Worm (Caenorhabditis elegans) whole organism, L4 larva: ENCODE data around the gene pqn-27.

Experiments used
- F44E2.7 ChIP-seq: fragments of 200-800 bp; sonication (Bioruptor generic); IDR thresholded peaks from 2 replicates; pipeline ENCODE4 v2.1.2; 2022; ENCODE audit warnings: missing genetic modification characterization, missing compliant biosample characterization
- F49E8.2 ChIP-seq: sonication (generic microtip); optimal IDR thresholded peaks from 2 replicates; lab custom pipeline; 2016; ENCODE audit warnings: missing compliant biosample characterization, mild to moderate bottlenecking, missing genetic modification characterization, borderline replicate concordance
- R02D3.7 ChIP-seq: fragments of 150-350 bp; sonication (generic microtip); optimal IDR thresholded peaks from 3 replicates; lab custom pipeline; 2014; ENCODE audit warnings: missing biosample characterization, missing genetic modification characterization
- T26A8.4 ChIP-seq: fragments of 200-800 bp; sonication (Bioruptor generic); IDR thresholded peaks from 2 replicates; pipeline ENCODE4 v1.3.6; 2022; ENCODE audit warnings: missing genetic modification characterization, missing compliant biosample characterization
- Y48G9A.11 ChIP-seq: fragments of 200-800 bp; sonication (Bioruptor generic); IDR thresholded peaks from 2 replicates; pipeline ENCODE4 v1.3.6; 2022; ENCODE audit warnings: missing genetic modification reagents, missing genetic modification characterization, missing compliant biosample characterization
- Y5F2A.4 ChIP-seq: fragments of 200-800 bp; sonication (Bioruptor generic); optimal IDR thresholded peaks from 2 replicates; lab custom pipeline; 2018; ENCODE audit warnings: mild to moderate bottlenecking, missing genetic modification characterization, missing compliant biosample characterization
- ZK337.2 ChIP-seq: fragments of 200-800 bp; sonication (Bioruptor generic); IDR thresholded peaks from 2 replicates; pipeline ENCODE4 v1.3.6; 2022; ENCODE audit warnings: missing genetic modification reagents, missing genetic modification characterization, missing compliant biosample characterization
- aha-1 ChIP-seq: fragments of 150-350 bp; peaks from one replicate; lab custom pipeline; 2014; ENCODE audit warnings: missing biosample characterization, missing genetic modification characterization
- arid-1 ChIP-seq: fragments of 200-800 bp; sonication (Bioruptor generic); conservative IDR thresholded peaks from 2 replicates; pipeline ENCODE4 v1.3.6; 2022; ENCODE audit warnings: missing genetic modification reagents, missing genetic modification characterization, missing compliant biosample characterization
- ceh-32 ChIP-seq: sonication (generic microtip); optimal IDR thresholded peaks from 2 replicates; lab custom pipeline; 2016; ENCODE audit warnings: mild to moderate bottlenecking, missing genetic modification characterization, missing compliant biosample characterization; ENCODE audit not compliant: poor library complexity
- ceh-62 ChIP-seq: sonication (generic microtip); optimal IDR thresholded peaks from 2 replicates; lab custom pipeline; 2017; ENCODE audit warnings: missing biosample characterization, missing genetic modification characterization
- ces-1 ChIP-seq: fragments of 150-350 bp; sonication (generic microtip); optimal IDR thresholded peaks from 4 replicates; lab custom pipeline; 2014; ENCODE audit warnings: missing biosample characterization, missing genetic modification reagents, missing genetic modification characterization
- cey-2 ChIP-seq: sonication (generic microtip); optimal IDR thresholded peaks from 3 replicates; lab custom pipeline; 2017; ENCODE audit warnings: missing genetic modification characterization, mild to moderate bottlenecking, missing compliant biosample characterization, antibody characterized with exemption, borderline replicate concordance; ENCODE audit not compliant: insufficient read depth
- ctbp-1 ChIP-seq: fragments of 200-800 bp; sonication (Bioruptor generic); IDR thresholded peaks from 2 replicates; pipeline ENCODE4 v1.3.6; 2022; ENCODE audit warnings: missing genetic modification reagents, missing genetic modification characterization, missing compliant biosample characterization
- daf-12 ChIP-seq: fragments of 150-350 bp; optimal IDR thresholded peaks from 2 replicates; lab custom pipeline; 2014; ENCODE audit warnings: missing biosample characterization, missing genetic modification reagents, missing genetic modification characterization
- daf-16 ChIP-seq, 3 experiments: sonication (generic microtip); optimal IDR thresholded peaks; 2 replicates each; lab custom pipeline; 2016 to 2017; ENCODE audit warnings: missing genetic modification characterization in 3 of 3, missing genetic modification reagents in 3 of 3, mild to moderate bottlenecking in 2 of 3, missing compliant biosample characterization in 2 of 3, missing biosample characterization in 1 of 3, moderate library complexity in 1 of 3
- daf-19 ChIP-seq: fragments of 200-800 bp; sonication (Bioruptor generic); conservative IDR thresholded peaks from 2 replicates; pipeline ENCODE4 v1.3.6; 2022; ENCODE audit warnings: missing genetic modification characterization, missing compliant biosample characterization
- dmd-8 ChIP-seq: fragments of 200-800 bp; sonication (Bioruptor generic); IDR thresholded peaks from 2 replicates; pipeline ENCODE4 v1.3.6; 2022; ENCODE audit warnings: missing genetic modification characterization, missing compliant biosample characterization
- dmd-9 ChIP-seq: fragments of 200-800 bp; sonication (Bioruptor generic); IDR thresholded peaks from 2 replicates; pipeline ENCODE4 v1.3.6; 2022; ENCODE audit warnings: missing genetic modification reagents, missing genetic modification characterization, missing compliant biosample characterization
- egl-27 ChIP-seq: sonication (generic microtip); optimal IDR thresholded peaks from 3 replicates; lab custom pipeline; 2017; ENCODE audit warnings: missing biosample characterization, missing genetic modification reagents, missing genetic modification characterization
- fkh-10 ChIP-seq: fragments of 150-350 bp; optimal IDR thresholded peaks from 2 replicates; lab custom pipeline; 2014; ENCODE audit warnings: missing biosample characterization, missing genetic modification reagents, missing genetic modification characterization
- fos-1 ChIP-seq: fragments of 150-350 bp; optimal IDR thresholded peaks from 2 replicates; lab custom pipeline; 2014; ENCODE audit warnings: missing biosample characterization, missing genetic modification characterization
- gei-8 ChIP-seq: fragments of 200-800 bp; sonication (Bioruptor generic); optimal IDR thresholded peaks from 2 replicates; lab custom pipeline; 2018; ENCODE audit warnings: mild to moderate bottlenecking, missing genetic modification characterization, missing compliant biosample characterization
- hlh-11 ChIP-seq: fragments of 200-800 bp; sonication (Bioruptor generic); optimal IDR thresholded peaks from 2 replicates; lab custom pipeline; 2018; ENCODE audit warnings: mild to moderate bottlenecking, missing genetic modification characterization, missing compliant biosample characterization
- hlh-30 ChIP-seq: sonication (generic microtip); optimal IDR thresholded peaks from 2 replicates; lab custom pipeline; 2017; ENCODE audit warnings: antibody characterized with exemption, mild to moderate bottlenecking, missing genetic modification characterization, missing compliant biosample characterization; ENCODE audit not compliant: insufficient read depth
- lim-7 ChIP-seq: fragments of 200-800 bp; sonication (Bioruptor generic); IDR thresholded peaks from 2 replicates; pipeline ENCODE4 v1.3.6; 2022; ENCODE audit warnings: missing genetic modification characterization, missing compliant biosample characterization
- lin-39 ChIP-seq: fragments of 150-350 bp; optimal IDR thresholded peaks from 2 replicates; lab custom pipeline; 2014; ENCODE audit warnings: missing biosample characterization, missing genetic modification reagents, missing genetic modification characterization
- lsy-2 ChIP-seq, 2 experiments: fragments of 150-350 bp in 1 of 2; sonication (generic microtip) in 1 of 2; optimal IDR thresholded peaks; 2 replicates each; lab custom pipeline; 2014 to 2017; ENCODE audit warnings: missing biosample characterization in 2 of 2, missing genetic modification characterization in 2 of 2
- madf-5 ChIP-seq, 2 experiments: fragments of 200-800 bp; sonication (Bioruptor generic); IDR thresholded peaks; 2 replicates each; pipeline ENCODE4 v1.3.6; 2022; ENCODE audit warnings: missing compliant biosample characterization in 2 of 2, missing genetic modification characterization in 2 of 2
- mep-1 ChIP-seq: fragments of 150-350 bp; sonication (generic microtip); optimal IDR thresholded peaks from 3 replicates; lab custom pipeline; 2014; ENCODE audit warnings: missing biosample characterization, missing genetic modification characterization
- mes-2 ChIP-seq: sonication (generic microtip); optimal IDR thresholded peaks from 2 replicates; lab custom pipeline; 2016; ENCODE audit warnings: missing genotype, mild to moderate bottlenecking, missing genetic modification characterization, missing compliant biosample characterization; ENCODE audit not compliant: poor library complexity, severe bottlenecking
- mxl-3 ChIP-seq: fragments of 200-800 bp; sonication (Bioruptor generic); optimal IDR thresholded peaks from 2 replicates; lab custom pipeline; 2018; ENCODE audit warnings: mild to moderate bottlenecking, missing genetic modification characterization, missing compliant biosample characterization
- nhr-10 ChIP-seq: fragments of 150-350 bp; optimal IDR thresholded peaks from 2 replicates; lab custom pipeline; 2014; ENCODE audit warnings: missing biosample characterization, missing genetic modification characterization
- nhr-102 ChIP-seq: sonication (generic microtip); optimal IDR thresholded peaks from 2 replicates; lab custom pipeline; 2016; ENCODE audit warnings: mild to moderate bottlenecking, missing genetic modification characterization, moderate library complexity, missing compliant biosample characterization
- nhr-11 ChIP-seq: fragments of 150-350 bp; optimal IDR thresholded peaks from 2 replicates; lab custom pipeline; 2014; ENCODE audit warnings: missing biosample characterization, missing genetic modification characterization
- nhr-111 ChIP-seq: fragments of 200-800 bp; sonication (Bioruptor generic); optimal IDR thresholded peaks from 2 replicates; lab custom pipeline; 2018; ENCODE audit warnings: mild to moderate bottlenecking, missing genetic modification characterization, missing compliant biosample characterization
- nhr-25 ChIP-seq: sonication (generic microtip); optimal IDR thresholded peaks from 2 replicates; lab custom pipeline; 2017; ENCODE audit warnings: missing genetic modification characterization, mild to moderate bottlenecking, missing compliant biosample characterization, antibody characterized with exemption, moderate library complexity, borderline replicate concordance; ENCODE audit not compliant: insufficient read depth
- nhr-41 ChIP-seq: fragments of 200-800 bp; sonication (Bioruptor generic); IDR thresholded peaks from 2 replicates; pipeline ENCODE4 v1.3.6; 2022; ENCODE audit warnings: missing genetic modification reagents, missing genetic modification characterization, missing compliant biosample characterization
- nhr-42 ChIP-seq: fragments of 200-800 bp; sonication (Bioruptor generic); IDR thresholded peaks from 2 replicates; pipeline ENCODE4 v1.3.6; 2022; ENCODE audit warnings: missing genetic modification characterization, missing compliant biosample characterization
- nhr-6 ChIP-seq: fragments of 150-350 bp; optimal IDR thresholded peaks from 2 replicates; lab custom pipeline; 2014; ENCODE audit warnings: missing biosample characterization, missing genetic modification characterization
- nhr-76 ChIP-seq: fragments of 150-350 bp; optimal IDR thresholded peaks from 2 replicates; lab custom pipeline; 2014; ENCODE audit warnings: missing biosample characterization, missing genetic modification characterization
- nhr-77 ChIP-seq: fragments of 150-350 bp; optimal IDR thresholded peaks from 2 replicates; lab custom pipeline; 2014; ENCODE audit warnings: missing biosample characterization, missing genetic modification characterization
- php-3 ChIP-seq: fragments of 200-800 bp; sonication (Bioruptor generic); IDR thresholded peaks from 2 replicates; pipeline ENCODE4 v1.3.6; 2022; ENCODE audit warnings: missing genetic modification reagents, missing genetic modification characterization, missing compliant biosample characterization
- saeg-2 ChIP-seq: fragments of 200-800 bp; sonication (Bioruptor generic); IDR thresholded peaks from 2 replicates; pipeline ENCODE4 v1.3.6; 2022; ENCODE audit warnings: missing genetic modification reagents, missing genetic modification characterization, missing compliant biosample characterization
- sdz-12 ChIP-seq: fragments of 200-800 bp; sonication (Bioruptor generic); optimal IDR thresholded peaks from 2 replicates; lab custom pipeline; 2018; ENCODE audit warnings: mild to moderate bottlenecking, missing genetic modification characterization, missing compliant biosample characterization
- skn-1 ChIP-seq: fragments of 150-350 bp; optimal IDR thresholded peaks from 2 replicates; lab custom pipeline; 2014; ENCODE audit warnings: missing biosample characterization, missing genetic modification characterization
- snpc-4 ChIP-seq: fragments of 150-350 bp; optimal IDR thresholded peaks from 2 replicates; lab custom pipeline; 2014; ENCODE audit warnings: missing biosample characterization, missing genetic modification characterization
- spr-1 ChIP-seq: sonication (generic microtip); optimal IDR thresholded peaks from 2 replicates; lab custom pipeline; 2016; ENCODE audit warnings: mild to moderate bottlenecking, missing genetic modification characterization, missing compliant biosample characterization
- tag-97 ChIP-seq: fragments of 200-800 bp; sonication (Bioruptor generic); IDR thresholded peaks from 2 replicates; pipeline ENCODE4 v1.3.6; 2022; ENCODE audit warnings: missing genetic modification characterization, missing compliant biosample characterization
- unc-130 ChIP-seq: sonication (generic microtip); optimal IDR thresholded peaks from 2 replicates; lab custom pipeline; 2016; ENCODE audit warnings: missing genetic modification reagents, missing genetic modification characterization, missing compliant biosample characterization
- zag-1 ChIP-seq: fragments of 150-350 bp; optimal IDR thresholded peaks from 2 replicates; lab custom pipeline; 2014; ENCODE audit warnings: missing biosample characterization, missing genetic modification characterization
- zfp-2 ChIP-seq: sonication (generic microtip); optimal IDR thresholded peaks from 2 replicates; lab custom pipeline; 2016; ENCODE audit warnings: mild to moderate bottlenecking, missing genetic modification characterization, missing compliant biosample characterization

pqn-27 gene

ce11 chrII:13456622-13457021, 3.8 kb downstream of the pqn-27 start (continued):
- TF ChIP-seq nhr-10 (tag; lab: Kevin White, UChicago) (no peak), F44E2.7 (GFP tag; lab: Robert Waterston, UW) (no peak), nhr-6 (tag; lab: Kevin White, UChicago) (no peak), nhr-41 (no peak), madf-5 (GFP tag; IDR thresholded peaks at IDR 0.05; lab: Robert Waterston, UW) (no peak), zfp-2 (tag; lab: Kevin White, UChicago) (no peak), F49E8.2 (no peak), skn-1 (no peak), R02D3.7 (tag; lab: Kevin White, UChicago) (no peak), nhr-25 (tag; lab: Kevin White, UChicago) (no peak), nhr-111 (no peak), Y48G9A.11 (GFP tag; lab: Robert Waterston, UW) (no peak), hlh-11 (peak; percentile 75), lim-7 (0 out of 2 replicates have a peak, but pooled peaks have one; percentile 50), sdz-12 (GFP tag; lab: Kevin White, UChicago) (no peak), snpc-4 (tag; lab: Kevin White, UChicago) (no peak), nhr-102 (no peak), mxl-3 (GFP tag; lab: Kevin White, UChicago) (peak; percentile 38), ctbp-1 (no peak), ces-1 (GFP tag; lab: Kevin White, UChicago) (no peak), daf-12 (tag; lab: Kevin White, UChicago) (no peak), cey-2 (tag; lab: Kevin White, UChicago) (no peak), aha-1 (tag; lab: Kevin White, UChicago) (peak; percentile 69), zag-1 (tag; lab: Kevin White, UChicago) (no peak), ceh-62 (no peak), lsy-2 (tag; optimal IDR thresholded peaks at IDR 0.05; lab: Kevin White, UChicago) (no peak), dmd-8 (no peak), egl-27 (tag; lab: Kevin White, UChicago) (no peak), fos-1 (tag; lab: Kevin White, UChicago) (no peak), saeg-2 (no peak), Y5F2A.4 (GFP tag; lab: Kevin White, UChicago) (no peak), mep-1 (tag; lab: Kevin White, UChicago) (peak; percentile 57), daf-16 (GFP tag; optimal IDR thresholded peaks at IDR 0.05; lab: Kevin White, UChicago) (no peak), daf-16 (tag; optimal IDR thresholded peaks at IDR 0.05; lab: Kevin White, UChicago) (peak; percentile 19), daf-19 (GFP tag; lab: Robert Waterston, UW) (no peak), mes-2 (peak; percentile 28), arid-1 (GFP tag; lab: Robert Waterston, UW) (no peak), T26A8.4 (GFP tag; lab: Robert Waterston, UW) (no peak), nhr-11 (tag; lab: Kevin White, UChicago) (no peak), dmd-9 (no peak), ceh-32 (no peak), unc-130 (GFP tag; lab: Kevin White, UChicago) (no peak), hlh-30 (tag; lab: Kevin White, UChicago) (no peak), nhr-42 (GFP tag; lab: Robert Waterston, UW) (no peak), tag-97 (GFP tag; lab: Robert Waterston, UW) (no peak), php-3 (no peak), nhr-77 (tag; lab: Kevin White, UChicago) (peak; percentile 33), nhr-76 (tag; lab: Kevin White, UChicago) (no peak), spr-1 (tag; lab: Kevin White, UChicago) (no peak), fkh-10 (no peak), lin-39 (tag; lab: Kevin White, UChicago) (no peak), gei-8 (GFP tag; lab: Kevin White, UChicago) (no peak), ZK337.2 (no peak)
